Worm (Caenorhabditis elegans) whole organism, mixed stage, embryonic: ENCODE results near the gene Y47D7A.12.
A peak's percentile ranks its signal among the peaks of the same experiment; 100 is the strongest.
"Not testable (repeated sequence)": the region's sequence is repeated elsewhere in the genome, so short reads cannot be mapped to it uniquely, and the experiment has no call there.

Experiments
- M03D4.4 ChIP-seq: sonication (generic microtip); optimal IDR thresholded peaks from 2 replicates; lab custom pipeline; 2017; ENCODE audit warnings: mild to moderate bottlenecking, missing genetic modification characterization, missing compliant biosample characterization
- bed-3 ChIP-seq: fragments of 200-800 bp; sonication (Bioruptor generic); optimal IDR thresholded peaks from 3 replicates; lab custom pipeline; 2018; ENCODE audit warnings: mild to moderate bottlenecking, missing genetic modification characterization, moderate library complexity, missing compliant biosample characterization
- blmp-1 ChIP-seq: fragments of 150-350 bp; optimal IDR thresholded peaks from 2 replicates; lab custom pipeline; 2014; ENCODE audit warnings: missing biosample characterization, missing genetic modification characterization
- ceh-43 ChIP-seq: fragments of 200-800 bp; sonication (Bioruptor generic); optimal IDR thresholded peaks from 2 replicates; lab custom pipeline; 2018; ENCODE audit warnings: mild to moderate bottlenecking, missing genetic modification characterization, moderate library complexity, missing compliant biosample characterization
- ces-1 ChIP-seq: fragments of 150-350 bp; optimal IDR thresholded peaks from 2 replicates; lab custom pipeline; 2014; ENCODE audit warnings: missing biosample characterization, missing genetic modification reagents, missing genetic modification characterization
- cnd-1 ChIP-seq: fragments of 200-800 bp; sonication (Bioruptor generic); optimal IDR thresholded peaks from 2 replicates; lab custom pipeline; 2018; ENCODE audit warnings: mild to moderate bottlenecking, missing genetic modification characterization, missing compliant biosample characterization
- drap-1 ChIP-seq: fragments of 200-800 bp; sonication (Bioruptor generic); optimal IDR thresholded peaks from 3 replicates; lab custom pipeline; 2018; ENCODE audit warnings: mild to moderate bottlenecking, missing genetic modification characterization, missing compliant biosample characterization
- elt-1 ChIP-seq: sonication (generic microtip); optimal IDR thresholded peaks from 2 replicates; lab custom pipeline; 2017; ENCODE audit warnings: missing genetic modification characterization, mild to moderate bottlenecking, missing compliant biosample characterization, antibody characterized with exemption, moderate library complexity, borderline replicate concordance; ENCODE audit not compliant: insufficient read depth
- elt-3 ChIP-seq: fragments of 150-350 bp; optimal IDR thresholded peaks from 2 replicates; lab custom pipeline; 2014; ENCODE audit warnings: missing biosample characterization, missing genetic modification characterization
- flh-1 ChIP-seq: fragments of 200-800 bp; sonication (Bioruptor generic); optimal IDR thresholded peaks from 2 replicates; lab custom pipeline; 2018; ENCODE audit warnings: mild to moderate bottlenecking, missing genetic modification characterization, moderate library complexity, missing compliant biosample characterization
- ham-2 ChIP-seq: fragments of 200-800 bp; sonication (Bioruptor generic); optimal IDR thresholded peaks from 2 replicates; lab custom pipeline; 2018; ENCODE audit warnings: mild to moderate bottlenecking, missing genetic modification characterization, missing compliant biosample characterization
- hlh-1 ChIP-seq: fragments of 150-350 bp; optimal IDR thresholded peaks from 2 replicates; lab custom pipeline; 2014; ENCODE audit warnings: missing biosample characterization, missing genetic modification reagents, missing genetic modification characterization
- lin-13 ChIP-seq: fragments of 150-350 bp; optimal IDR thresholded peaks from 2 replicates; lab custom pipeline; 2014; ENCODE audit warnings: missing biosample characterization, missing genetic modification characterization
- lin-32 ChIP-seq: fragments of 200-800 bp; sonication (Bioruptor generic); optimal IDR thresholded peaks from 2 replicates; lab custom pipeline; 2018; ENCODE audit warnings: mild to moderate bottlenecking, missing genetic modification characterization, missing compliant biosample characterization
- mab-5 ChIP-seq: fragments of 150-350 bp; optimal IDR thresholded peaks from 2 replicates; lab custom pipeline; 2014; ENCODE audit warnings: missing biosample characterization, missing genetic modification characterization
- mep-1 ChIP-seq: fragments of 150-350 bp; optimal IDR thresholded peaks from 2 replicates; lab custom pipeline; 2017; ENCODE audit warnings: missing biosample characterization, missing genetic modification reagents, missing genetic modification characterization, inconsistent platforms
- mls-2 ChIP-seq: sonication (generic microtip); optimal IDR thresholded peaks from 2 replicates; lab custom pipeline; 2016; ENCODE audit warnings: mild to moderate bottlenecking, missing genetic modification characterization, moderate library complexity, missing compliant biosample characterization
- nhr-12 ChIP-seq: fragments of 150-350 bp; optimal IDR thresholded peaks from 2 replicates; lab custom pipeline; 2014; ENCODE audit warnings: missing biosample characterization, missing genetic modification characterization
- nhr-2 ChIP-seq: fragments of 150-350 bp; optimal IDR thresholded peaks from 2 replicates; lab custom pipeline; 2014; ENCODE audit warnings: missing biosample characterization, missing genetic modification characterization
- nhr-237 ChIP-seq: fragments of 150-350 bp; optimal IDR thresholded peaks from 2 replicates; lab custom pipeline; 2014; ENCODE audit warnings: missing biosample characterization, missing genetic modification characterization
- nhr-28 ChIP-seq: fragments of 150-350 bp; optimal IDR thresholded peaks from 2 replicates; lab custom pipeline; 2014; ENCODE audit warnings: missing biosample characterization, missing genetic modification characterization
- nhr-76 ChIP-seq: sonication (generic microtip); optimal IDR thresholded peaks from 2 replicates; lab custom pipeline; 2017; ENCODE audit warnings: missing biosample characterization, missing genetic modification characterization
- pha-4 ChIP-seq: fragments of 150-350 bp; optimal IDR thresholded peaks from 2 replicates; lab custom pipeline; 2018; ENCODE audit warnings: missing biosample characterization, missing genetic modification reagents, missing genetic modification characterization
- sem-2 ChIP-seq: fragments of 200-800 bp; sonication (Bioruptor generic); optimal IDR thresholded peaks from 2 replicates; lab custom pipeline; 2018; ENCODE audit warnings: mild to moderate bottlenecking, missing genetic modification characterization, missing compliant biosample characterization
- snpc-4 ChIP-seq: fragments of 150-350 bp; optimal IDR thresholded peaks from 2 replicates; lab custom pipeline; 2014; ENCODE audit warnings: missing biosample characterization, missing genetic modification characterization
- sptf-1 ChIP-seq: sonication (generic microtip); optimal IDR thresholded peaks from 2 replicates; lab custom pipeline; 2017; ENCODE audit warnings: mild to moderate bottlenecking, missing genetic modification characterization, moderate library complexity, missing compliant biosample characterization
- tbx-8 ChIP-seq: fragments of 200-800 bp; sonication (Bioruptor generic); optimal IDR thresholded peaks from 2 replicates; lab custom pipeline; 2018; ENCODE audit warnings: mild to moderate bottlenecking, missing genetic modification characterization, moderate library complexity, missing compliant biosample characterization
- unc-120 ChIP-seq: sonication (generic microtip); optimal IDR thresholded peaks from 2 replicates; lab custom pipeline; 2017; ENCODE audit warnings: missing genetic modification characterization, missing compliant biosample characterization; ENCODE audit not compliant: poor library complexity, severe bottlenecking
- unc-39 ChIP-seq: fragments of 150-350 bp; optimal IDR thresholded peaks from 2 replicates; lab custom pipeline; 2014; ENCODE audit warnings: missing biosample characterization, missing genetic modification characterization
- unc-62 ChIP-seq: fragments of 150-350 bp; optimal IDR thresholded peaks from 2 replicates; lab custom pipeline; 2014; ENCODE audit warnings: missing biosample characterization, missing genetic modification reagents, missing genetic modification characterization
- zip-8 ChIP-seq: fragments of 150-350 bp; optimal IDR thresholded peaks from 2 replicates; lab custom pipeline; 2014; ENCODE audit warnings: missing biosample characterization, missing genetic modification characterization

Gene Y47D7A.12

ce11 chrV:4429576-4429975 lies at the start of gene Y47D7A.12:
Y47D7A.12 (minus strand) TSS chrV:4429676.
- TF ChIP-seq mab-5 (no peak), nhr-2 (tag; lab: Kevin White, UChicago) (no peak), unc-120 (tag; lab: Kevin White, UChicago) (no peak), nhr-12 (no peak), blmp-1 (no peak), ham-2 (no peak)

- not testable (repeated sequence) for TF ChIP-seq zip-8, mep-1, hlh-1 (tag; lab: Kevin White, UChicago)
Measured at ce11 chrV:4474543-4474942, 45.1 kb upstream of the Y47D7A.12 start, which contains the start of gene str-35. str-35 (plus strand) TSS chrV:4474843.

- no peak for TF ChIP-seq mep-1 (tag; lab: Kevin White, UChicago)
- no peak for TF ChIP-seq sptf-1 (tag; lab: Kevin White, UChicago)
- no peak for TF ChIP-seq pha-4
- no peak for TF ChIP-seq unc-62 (GFP tag; lab: Kevin White, UChicago)
- no peak for TF ChIP-seq ham-2
- no peak for TF ChIP-seq elt-3 (tag; lab: Kevin White, UChicago)
- TF ChIP-seq, all 35 proteins: peak for 0
Measured at ce11 chrV:4471065-4471464, 41.6 kb upstream of the Y47D7A.12 start, which contains the start of gene T08H10.3. T08H10.3 (plus strand) TSS chrV:4471365.

ce11 chrV:4454634-4455033 lies 25.2 kb upstream of the Y47D7A.12 start, which contains the start of gene gnrr-5:
gnrr-5 (minus strand) TSS chrV:4454734.
- TF ChIP-seq mls-2 (tag; lab: Kevin White, UChicago), result no peak

- TF ChIP-seq M03D4.4 (no peak), nhr-237 (tag; lab: Kevin White, UChicago) (peak; percentile 14), tbx-8 (GFP tag; lab: Kevin White, UChicago) (no peak), mab-5 (no peak), sem-2 (GFP tag; lab: Kevin White, UChicago) (no peak), flh-1 (GFP tag; lab: Kevin White, UChicago) (no peak), bed-3 (GFP tag; lab: Kevin White, UChicago) (no peak), snpc-4 (tag; lab: Kevin White, UChicago) (no peak), unc-62 (GFP tag; lab: Kevin White, UChicago) (no peak), elt-1 (tag; lab: Kevin White, UChicago) (no peak), unc-120 (tag; lab: Kevin White, UChicago) (no peak), nhr-76 (no peak), unc-39 (tag; lab: Kevin White, UChicago) (no peak), cnd-1 (tag; lab: Kevin White, UChicago) (no peak), lin-13 (tag; lab: Kevin White, UChicago) (no peak), ceh-43 (GFP tag; lab: Kevin White, UChicago) (no peak), ces-1 (GFP tag; lab: Kevin White, UChicago) (peak; percentile 93), nhr-28 (tag; lab: Kevin White, UChicago) (no peak), zip-8 (tag; lab: Kevin White, UChicago) (no peak), sptf-1 (tag; lab: Kevin White, UChicago) (no peak), blmp-1 (no peak), drap-1 (GFP tag; lab: Kevin White, UChicago) (no peak), mep-1 (tag; lab: Kevin White, UChicago) (peak; percentile 29), hlh-1 (tag; lab: Kevin White, UChicago) (no peak)
Measured at ce11 chrV:4450523-4451089, 21.1 kb upstream of the Y47D7A.12 start, which contains the start of gene rft-2. rft-2 (minus strand) TSS chrV:4450563.

- no peak for TF ChIP-seq lin-32 (GFP tag; lab: Kevin White, UChicago)
- no peak for TF ChIP-seq mab-5
- TF ChIP-seq unc-39 (tag; lab: Kevin White, UChicago), result no peak
- TF ChIP-seq flh-1 (GFP tag; lab: Kevin White, UChicago), result no peak
- no peak for TF ChIP-seq sem-2 (GFP tag; lab: Kevin White, UChicago)
- no peak for TF ChIP-seq ham-2
- no peak for TF ChIP-seq zip-8 (tag; lab: Kevin White, UChicago)
- no peak for TF ChIP-seq snpc-4 (tag; lab: Kevin White, UChicago)
- TF ChIP-seq, all 35 proteins: peak for 0
Measured at ce11 chrV:4447637-4448036, 18.2 kb upstream of the Y47D7A.12 start.
